Worm (Caenorhabditis elegans): Measurements from ENCODE around the gene rpl-26.

ce11 chrII:8585921-8586320 is 16.7 kb upstream of the rpl-26 start:
- no peak for TF ChIP-seq ztf-23 (GFP tag; IDR thresholded peaks at IDR 0.05)
- no peak for TF ChIP-seq ztf-29 (GFP tag; IDR thresholded peaks at IDR 0.05)
